Worm (Caenorhabditis elegans) whole organism, early embryonic: Measurements from ENCODE around the gene M01H9.3.

Experiments used
- ama-1 ChIP-seq: fragments of 150-350 bp; optimal IDR thresholded peaks from 2 replicates; lab custom pipeline; 2014
- hmg-4 ChIP-seq: fragments of 200-800 bp; sonication (Bioruptor generic); optimal IDR thresholded peaks from 2 replicates; lab custom pipeline; 2018; ENCODE audit warnings: mild to moderate bottlenecking, missing genetic modification characterization, missing compliant biosample characterization
- tbx-37 ChIP-seq: fragments of 200-800 bp; sonication (Bioruptor generic); conservative IDR thresholded peaks from 2 replicates; pipeline ENCODE4 v1.3.6; 2022; ENCODE audit warnings: missing genetic modification reagents, missing genetic modification characterization, missing compliant biosample characterization
- tra-4 ChIP-seq: sonication (generic microtip); optimal IDR thresholded peaks from 2 replicates; lab custom pipeline; 2017; ENCODE audit warnings: missing genetic modification characterization, missing compliant biosample characterization

ce11 chrIV:4518111-4518510 is 41.3 kb upstream of the M01H9.3 start:
- TF ChIP-seq tra-4 (tag; lab: Kevin White, UChicago) = no peak
- peak; percentile 10 for TF ChIP-seq hmg-4
- no peak for TF ChIP-seq tbx-37 (GFP tag; lab: Robert Waterston, UW)
- no peak for TF ChIP-seq ama-1 (lab: Kevin White, UChicago)
